Worm (Caenorhabditis elegans) whole organism, late embryonic: Measurements from ENCODE around the gene rft-2.
A peak's percentile ranks its signal among the peaks of the same experiment; 100 is the strongest.

Experiments used
- K09A11.1 ChIP-seq: sonication (generic microtip); optimal IDR thresholded peaks from 2 replicates; lab custom pipeline; 2017; ENCODE audit warnings: antibody characterized with exemption, mild to moderate bottlenecking, missing genetic modification characterization, missing compliant biosample characterization; ENCODE audit not compliant: insufficient read depth
- ama-1 ChIP-seq: fragments of 150-350 bp; optimal IDR thresholded peaks from 2 replicates; lab custom pipeline; 2014
- ceh-18 ChIP-seq: sonication (generic microtip); optimal IDR thresholded peaks from 2 replicates; lab custom pipeline; 2016; ENCODE audit warnings: missing genetic modification characterization, missing compliant biosample characterization
- ceh-19 ChIP-seq: fragments of 200-800 bp; sonication (Bioruptor generic); optimal IDR thresholded peaks from 2 replicates; lab custom pipeline; 2018; ENCODE audit warnings: mild to moderate bottlenecking, missing genetic modification characterization, missing compliant biosample characterization
- ceh-22 ChIP-seq: sonication (generic microtip); optimal IDR thresholded peaks from 2 replicates; lab custom pipeline; 2017; ENCODE audit warnings: missing biosample characterization, missing genetic modification characterization
- ceh-24 ChIP-seq: sonication (generic microtip); optimal IDR thresholded peaks from 2 replicates; lab custom pipeline; 2016; ENCODE audit warnings: mild to moderate bottlenecking, missing genetic modification characterization, missing compliant biosample characterization
- ceh-30 ChIP-seq: fragments of 150-350 bp; optimal IDR thresholded peaks from 2 replicates; lab custom pipeline; 2014; ENCODE audit warnings: missing biosample characterization, missing genetic modification characterization
- ceh-6 ChIP-seq: fragments of 200-800 bp; sonication (Bioruptor generic); optimal IDR thresholded peaks from 2 replicates; lab custom pipeline; 2018; ENCODE audit warnings: mild to moderate bottlenecking, missing genetic modification characterization, missing compliant biosample characterization
- che-1 ChIP-seq: sonication (generic microtip); optimal IDR thresholded peaks from 2 replicates; lab custom pipeline; 2016; ENCODE audit warnings: mild to moderate bottlenecking, missing genetic modification characterization, missing compliant biosample characterization
- dmd-4 ChIP-seq: sonication (generic microtip); optimal IDR thresholded peaks from 2 replicates; lab custom pipeline; 2016; ENCODE audit warnings: borderline replicate concordance, missing genetic modification characterization, missing compliant biosample characterization
- dve-1 ChIP-seq: sonication (generic microtip); optimal IDR thresholded peaks from 2 replicates; lab custom pipeline; 2017; ENCODE audit warnings: antibody characterized with exemption, mild to moderate bottlenecking, missing genetic modification characterization, missing compliant biosample characterization
- elt-2 ChIP-seq: sonication (generic microtip); optimal IDR thresholded peaks from 2 replicates; lab custom pipeline; 2016; ENCODE audit warnings: missing genetic modification reagents, missing genetic modification characterization, missing compliant biosample characterization
- elt-4 ChIP-seq: sonication (generic microtip); optimal IDR thresholded peaks from 2 replicates; lab custom pipeline; 2016; ENCODE audit warnings: missing genetic modification characterization, missing compliant biosample characterization
- ets-4 ChIP-seq: sonication (generic microtip); optimal IDR thresholded peaks from 2 replicates; lab custom pipeline; 2016; ENCODE audit warnings: missing genetic modification characterization, missing compliant biosample characterization
- fax-1 ChIP-seq: sonication (generic microtip); optimal IDR thresholded peaks from 2 replicates; lab custom pipeline; 2016; ENCODE audit warnings: missing genotype, missing genetic modification characterization, missing compliant biosample characterization
- fkh-6 ChIP-seq: sonication (generic microtip); optimal IDR thresholded peaks from 2 replicates; lab custom pipeline; 2016; ENCODE audit warnings: missing genetic modification characterization, missing compliant biosample characterization
- gmeb-2 ChIP-seq: sonication (generic microtip); optimal IDR thresholded peaks from 2 replicates; lab custom pipeline; 2016; ENCODE audit warnings: missing genetic modification characterization, inconsistent platforms, missing compliant biosample characterization
- hlh-15 ChIP-seq: sonication (generic microtip); optimal IDR thresholded peaks from 2 replicates; lab custom pipeline; 2016; ENCODE audit warnings: missing genetic modification characterization, missing compliant biosample characterization
- hlh-30 ChIP-seq: sonication (generic microtip); optimal IDR thresholded peaks from 2 replicates; lab custom pipeline; 2017; ENCODE audit warnings: antibody characterized with exemption, missing genetic modification characterization, missing compliant biosample characterization; ENCODE audit not compliant: insufficient read depth
- hlh-6 ChIP-seq: sonication (generic microtip); optimal IDR thresholded peaks from 2 replicates; lab custom pipeline; 2016; ENCODE audit warnings: missing genotype, missing genetic modification characterization, missing compliant biosample characterization
- hlh-8 ChIP-seq: sonication (generic microtip); optimal IDR thresholded peaks from 2 replicates; lab custom pipeline; 2016; ENCODE audit warnings: missing genotype, missing genetic modification characterization, missing compliant biosample characterization
- lim-6 ChIP-seq: sonication (generic microtip); optimal IDR thresholded peaks from 2 replicates; lab custom pipeline; 2016; ENCODE audit warnings: missing genetic modification characterization, missing compliant biosample characterization
- lin-11 ChIP-seq: fragments of 200-800 bp; sonication (Bioruptor generic); optimal IDR thresholded peaks from 2 replicates; lab custom pipeline; 2018; ENCODE audit warnings: mild to moderate bottlenecking, missing genetic modification characterization, missing compliant biosample characterization
- madf-2 ChIP-seq: sonication (generic microtip); optimal IDR thresholded peaks from 2 replicates; lab custom pipeline; 2017; ENCODE audit warnings: missing genetic modification characterization, missing compliant biosample characterization
- nfya-1 ChIP-seq: sonication (generic microtip); optimal IDR thresholded peaks from 2 replicates; lab custom pipeline; 2017; ENCODE audit warnings: missing genetic modification characterization, mild to moderate bottlenecking, missing compliant biosample characterization, antibody characterized with exemption, moderate library complexity
- nhr-11 ChIP-seq: fragments of 150-350 bp; optimal IDR thresholded peaks from 2 replicates; lab custom pipeline; 2014; ENCODE audit warnings: missing biosample characterization, missing genetic modification characterization
- nhr-232 ChIP-seq: sonication (generic microtip); optimal IDR thresholded peaks from 2 replicates; lab custom pipeline; 2016; ENCODE audit warnings: missing genetic modification characterization, missing compliant biosample characterization
- npax-4 ChIP-seq: sonication (generic microtip); optimal IDR thresholded peaks from 2 replicates; lab custom pipeline; 2016; ENCODE audit warnings: missing genetic modification characterization, missing compliant biosample characterization
- pax-1 ChIP-seq: fragments of 150-350 bp; optimal IDR thresholded peaks from 2 replicates; lab custom pipeline; 2014; ENCODE audit warnings: missing biosample characterization, missing genetic modification characterization
- pros-1 ChIP-seq: fragments of 150-350 bp; optimal IDR thresholded peaks from 2 replicates; lab custom pipeline; 2014; ENCODE audit warnings: missing biosample characterization, missing genetic modification reagents, missing genetic modification characterization
- sox-2 ChIP-seq: fragments of 200-800 bp; sonication (Bioruptor generic); IDR thresholded peaks from 2 replicates; pipeline ENCODE4 v1.3.6; 2022; ENCODE audit warnings: missing genetic modification reagents, missing genetic modification characterization, missing compliant biosample characterization
- unc-42 ChIP-seq: sonication (generic microtip); optimal IDR thresholded peaks from 2 replicates; lab custom pipeline; 2016; ENCODE audit warnings: missing genotype, missing genetic modification characterization, missing compliant biosample characterization
- unc-86 ChIP-seq: sonication (generic microtip); optimal IDR thresholded peaks from 2 replicates; lab custom pipeline; 2016; ENCODE audit warnings: missing genetic modification characterization, missing compliant biosample characterization
- zip-5 ChIP-seq: sonication (generic microtip); optimal IDR thresholded peaks from 2 replicates; lab custom pipeline; 2016; ENCODE audit warnings: missing genetic modification characterization, missing compliant biosample characterization
- ztf-16 ChIP-seq: sonication (generic microtip); optimal IDR thresholded peaks from 2 replicates; lab custom pipeline; 2017; ENCODE audit warnings: missing genetic modification characterization, missing compliant biosample characterization

Gene rft-2

ce11 chrV:4437215-4437614 lies 13.1 kb downstream of the rft-2 start:
- TF ChIP-seq npax-4 (tag; lab: Kevin White, UChicago) (no peak), hlh-15 (tag; lab: Kevin White, UChicago) (no peak), fax-1 (no peak), unc-42 (tag; lab: Kevin White, UChicago) (no peak), nfya-1 (tag; lab: Kevin White, UChicago) (no peak), lin-11 (no peak), pros-1 (tag; lab: Kevin White, UChicago) (no peak), hlh-8 (tag; lab: Kevin White, UChicago) (no peak), fkh-6 (no peak), madf-2 (tag; lab: Kevin White, UChicago) (no peak), gmeb-2 (no peak), ceh-24 (tag; lab: Kevin White, UChicago) (no peak), ets-4 (tag; lab: Kevin White, UChicago) (no peak), ceh-22 (tag; lab: Kevin White, UChicago) (no peak), pax-1 (no peak), ceh-30 (no peak), nhr-232 (tag; lab: Kevin White, UChicago) (no peak), che-1 (tag; lab: Kevin White, UChicago) (no peak), dmd-4 (tag; lab: Kevin White, UChicago) (no peak)

- TF ChIP-seq ama-1 (lab: Kevin White, UChicago) (no peak), dmd-4 (tag; lab: Kevin White, UChicago) (peak; percentile 39), pros-1 (tag; lab: Kevin White, UChicago) (no peak)
- TF ChIP-seq, all 69 proteins: peak for 1
These were observed 14.9 kb downstream of the rft-2 start, which contains the start of gene Y47D7A.13 for ce11 chrV:4435411-4435981. TSS of gene Y47D7A.13 (minus strand) at chrV:4435927.

- TF ChIP-seq dve-1 (tag; lab: Kevin White, UChicago) (no peak), zip-5 (tag; lab: Kevin White, UChicago) (no peak), nhr-11 (tag; lab: Kevin White, UChicago) (no peak), hlh-6 (tag; lab: Kevin White, UChicago) (no peak), dmd-4 (tag; lab: Kevin White, UChicago) (no peak), elt-4 (tag; lab: Kevin White, UChicago) (no peak), ztf-16 (tag; lab: Kevin White, UChicago) (no peak), lim-6 (no peak), ceh-6 (GFP tag; lab: Kevin White, UChicago) (no peak), ceh-24 (tag; lab: Kevin White, UChicago) (no peak), K09A11.1 (tag; lab: Kevin White, UChicago) (no peak), ceh-18 (tag; lab: Kevin White, UChicago) (no peak), unc-86 (tag; lab: Kevin White, UChicago) (no peak), unc-42 (tag; lab: Kevin White, UChicago) (no peak), elt-2 (tag; lab: Kevin White, UChicago) (no peak), gmeb-2 (no peak), hlh-30 (no peak)
These were observed 17.6 kb downstream of the rft-2 start, which contains the start of gene Y47D7A.15 for ce11 chrV:4432783-4433237. TSS of gene Y47D7A.15 (minus strand) at chrV:4433187.

- TF ChIP-seq ceh-19 (GFP tag; lab: Kevin White, UChicago): no peak
- no peak for TF ChIP-seq sox-2 (GFP tag; lab: Robert Waterston, UW)
These were observed 20.8 kb downstream of the rft-2 start, which contains the start of gene Y47D7A.12 for ce11 chrV:4429576-4429975. TSS of gene Y47D7A.12 (minus strand) at chrV:4429676.
